Fruit fly (Drosophila melanogaster) whole organism, embryonic: ENCODE measurements around the gene firl.

Experiments
- Adf1 ChIP-seq: fragments of 200-800 bp; sonication (Bioruptor generic); IDR thresholded peaks from 2 replicates; pipeline ENCODE4 v1.3.6; 2022; ENCODE audit warnings: missing biosample characterization, missing genetic modification characterization
- CG10462 ChIP-seq: fragments of 200-800 bp; sonication (Bioruptor generic); optimal IDR thresholded peaks from 2 replicates; lab custom pipeline; 2016; ENCODE audit warnings: missing biosample characterization, missing genetic modification characterization
- CG12155 ChIP-seq: fragments of 200-800 bp; sonication (Bioruptor generic); optimal IDR thresholded peaks from 3 replicates; lab custom pipeline; 2016; ENCODE audit warnings: missing biosample characterization, missing genetic modification characterization
- CG13287 ChIP-seq: fragments of 200-800 bp; sonication (Bioruptor generic); IDR thresholded peaks from 2 replicates; pipeline ENCODE4 v1.3.6; 2022; ENCODE audit warnings: missing biosample characterization, missing genetic modification characterization; ENCODE audit not compliant: partially characterized antibody
- CG13775 ChIP-seq: fragments of 200-800 bp; sonication (Bioruptor generic); optimal IDR thresholded peaks from 3 replicates; lab custom pipeline; 2017; ENCODE audit warnings: missing biosample characterization, mild to moderate bottlenecking, missing genetic modification characterization
- CG15073 ChIP-seq: fragments of 200-800 bp; sonication (Bioruptor generic); optimal IDR thresholded peaks from 2 replicates; lab custom pipeline; 2016; ENCODE audit warnings: missing biosample characterization, missing genetic modification characterization
- CG15514 ChIP-seq: fragments of 200-800 bp; sonication (Bioruptor generic); optimal IDR thresholded peaks from 3 replicates; lab custom pipeline; 2017; ENCODE audit warnings: missing biosample characterization, missing genetic modification characterization, mild to moderate bottlenecking, moderate library complexity, missing genetic modification reagents
- CG15601 ChIP-seq: fragments of 200-800 bp; sonication (Bioruptor generic); optimal IDR thresholded peaks from 3 replicates; lab custom pipeline; 2019; ENCODE audit warnings: missing biosample characterization, mild to moderate bottlenecking, missing genetic modification characterization, moderate library complexity
- CG18476 ChIP-seq: fragments of 200-800 bp; sonication (Bioruptor generic); optimal IDR thresholded peaks from 2 replicates; lab custom pipeline; 2016; ENCODE audit warnings: missing biosample characterization, mild to moderate bottlenecking, missing genetic modification characterization
- CG18764 ChIP-seq: fragments of 200-800 bp; sonication (Bioruptor generic); optimal IDR thresholded peaks from 3 replicates; lab custom pipeline; 2016; ENCODE audit warnings: missing biosample characterization, missing genetic modification characterization
- CG2116 ChIP-seq: fragments of 200-800 bp; sonication (Bioruptor generic); optimal IDR thresholded peaks from 3 replicates; lab custom pipeline; 2018; ENCODE audit warnings: missing biosample characterization, mild to moderate bottlenecking, missing genetic modification characterization
- CG2202 ChIP-seq: fragments of 200-800 bp; sonication (Bioruptor generic); optimal IDR thresholded peaks from 2 replicates; lab custom pipeline; 2018; ENCODE audit warnings: missing biosample characterization, mild to moderate bottlenecking, missing genetic modification characterization
- CG34422 ChIP-seq: fragments of 200-800 bp; sonication (Bioruptor generic); IDR thresholded peaks from 3 replicates; pipeline ENCODE4 v1.3.6; 2022; ENCODE audit warnings: missing biosample characterization, missing genetic modification characterization
- CG4328 ChIP-seq: fragments of 200-800 bp; sonication (Bioruptor generic); optimal IDR thresholded peaks from 3 replicates; lab custom pipeline; 2017; ENCODE audit warnings: missing biosample characterization, missing genetic modification reagents, missing genetic modification characterization
- CG5953 ChIP-seq: fragments of 200-800 bp; sonication (Bioruptor generic); IDR thresholded peaks from 2 replicates; pipeline ENCODE4 v1.3.6; 2022; ENCODE audit warnings: missing biosample characterization, missing genetic modification characterization
- CHES-1-like ChIP-seq: fragments of 200-800 bp; sonication (Bioruptor generic); optimal IDR thresholded peaks from 2 replicates; lab custom pipeline; 2016; ENCODE audit warnings: missing biosample characterization, missing genetic modification characterization
- Dek ChIP-seq: fragments of 200-800 bp; sonication (Bioruptor generic); optimal IDR thresholded peaks from 3 replicates; lab custom pipeline; 2019; ENCODE audit warnings: missing biosample characterization, mild to moderate bottlenecking, missing genetic modification characterization, moderate library complexity
- Dref ChIP-seq: fragments of 200-800 bp; sonication (Bioruptor generic); IDR thresholded peaks from 2 replicates; pipeline ENCODE4 v1.3.6; 2022; ENCODE audit warnings: missing biosample characterization, missing genetic modification characterization
- H2.0 ChIP-seq: fragments of 200-800 bp; sonication (Bioruptor generic); IDR thresholded peaks from 2 replicates; pipeline ENCODE4 v1.3.6; 2022; ENCODE audit warnings: missing biosample characterization, missing genetic modification characterization
- HmgZ ChIP-seq: fragments of 200-800 bp; sonication (Bioruptor generic); optimal IDR thresholded peaks from 2 replicates; lab custom pipeline; 2018; ENCODE audit warnings: missing biosample characterization, mild to moderate bottlenecking, missing genetic modification characterization
- MESR4 ChIP-seq: fragments of 200-800 bp; sonication (Bioruptor generic); optimal IDR thresholded peaks from 2 replicates; lab custom pipeline; 2018; ENCODE audit warnings: missing biosample characterization, mild to moderate bottlenecking, missing genetic modification characterization, moderate library complexity
- Myb ChIP-seq: fragments of 200-800 bp; sonication (Bioruptor generic); optimal IDR thresholded peaks from 2 replicates; lab custom pipeline; 2016; ENCODE audit warnings: missing biosample characterization, missing genetic modification characterization
- NC2β ChIP-seq: fragments of 200-800 bp; sonication (Bioruptor generic); optimal IDR thresholded peaks from 2 replicates; lab custom pipeline; 2016; ENCODE audit warnings: missing biosample characterization, missing genetic modification characterization
- Ravus ChIP-seq: fragments of 200-800 bp; sonication (Bioruptor generic); IDR thresholded peaks from 2 replicates; pipeline ENCODE4 v1.3.6; 2022; ENCODE audit warnings: missing biosample characterization, missing genetic modification characterization
- Stat92E ChIP-seq, 3 experiments: fragments of >200 bp in 2 of 3; fragments of 200-800 bp in 1 of 3; sonication (Bioruptor generic) in 1 of 3; optimal IDR thresholded peaks; 2 replicates each; lab custom pipeline; 2017 to 2019; ENCODE audit warnings: missing biosample characterization in 3 of 3, missing genetic modification characterization in 3 of 3, mild to moderate bottlenecking in 1 of 3, moderate library complexity in 1 of 3
- Xrp1 ChIP-seq: fragments of 200-800 bp; sonication (Bioruptor generic); IDR thresholded peaks from 2 replicates; pipeline ENCODE4 v1.3.6; 2022; ENCODE audit warnings: missing biosample characterization, missing genetic modification characterization
- ato ChIP-seq: fragments of 200-800 bp; sonication (Bioruptor generic); IDR thresholded peaks from 2 replicates; pipeline ENCODE4 v1.3.6; 2022; ENCODE audit warnings: missing biosample characterization, missing genetic modification characterization; ENCODE audit not compliant: partially characterized antibody
- bcd ChIP-seq: fragments of 200-800 bp; sonication (Bioruptor generic); optimal IDR thresholded peaks from 2 replicates; lab custom pipeline; 2017; ENCODE audit warnings: missing biosample characterization, mild to moderate bottlenecking, missing genetic modification characterization
- crol ChIP-seq: fragments of 200-800 bp; sonication (Bioruptor generic); IDR thresholded peaks from 2 replicates; pipeline ENCODE4 v1.3.6; 2022; ENCODE audit warnings: missing biosample characterization, missing genetic modification characterization
- danr ChIP-seq: fragments of 200-800 bp; sonication (Bioruptor generic); IDR thresholded peaks from 2 replicates; pipeline ENCODE4 v1.3.6; 2022; ENCODE audit warnings: missing biosample characterization, missing genetic modification characterization
- gro ChIP-seq: fragments of 200-800 bp; sonication (Bioruptor generic); optimal IDR thresholded peaks from 2 replicates; lab custom pipeline; 2016; ENCODE audit warnings: missing biosample characterization, missing genetic modification characterization
- hb ChIP-seq: fragments of 200-800 bp; sonication (Bioruptor generic); IDR thresholded peaks from 3 replicates; pipeline ENCODE4 v1.3.6; 2022; ENCODE audit warnings: missing biosample characterization, missing genetic modification characterization; ENCODE audit not compliant: partially characterized antibody
- kah ChIP-seq: fragments of 200-800 bp; sonication (Bioruptor generic); optimal IDR thresholded peaks from 2 replicates; lab custom pipeline; 2018; ENCODE audit warnings: missing biosample characterization, mild to moderate bottlenecking, missing genetic modification characterization
- knrl ChIP-seq: fragments of 200-800 bp; sonication (Bioruptor generic); IDR thresholded peaks from 3 replicates; pipeline ENCODE4 v1.3.6; 2022; ENCODE audit warnings: missing biosample characterization, missing genetic modification characterization; ENCODE audit not compliant: partially characterized antibody
- maf-S ChIP-seq: fragments of 200-800 bp; sonication (Bioruptor generic); optimal IDR thresholded peaks from 2 replicates; lab custom pipeline; 2016; ENCODE audit warnings: missing biosample characterization, missing genetic modification characterization
- nerfin-1 ChIP-seq: fragments of 200-800 bp; sonication (Bioruptor generic); optimal IDR thresholded peaks from 3 replicates; lab custom pipeline; 2019; ENCODE audit warnings: missing biosample characterization, mild to moderate bottlenecking, missing genetic modification characterization, moderate library complexity
- nmo ChIP-seq: fragments of 200-800 bp; sonication (Bioruptor generic); optimal IDR thresholded peaks from 2 replicates; lab custom pipeline; 2018; ENCODE audit warnings: missing biosample characterization, mild to moderate bottlenecking, missing genetic modification characterization, moderate library complexity
- pan ChIP-seq, 4 experiments: fragments of >200 bp in 3 of 4; fragments of 200-800 bp in 1 of 4; sonication (Bioruptor generic) in 1 of 4; optimal IDR thresholded peaks in 3 of 4; IDR thresholded peaks in 1 of 4; 2 replicates each; pipeline versions ENCODE4 v1.3.6 to Lab custom; 2017 to 2022; ENCODE audit warnings: missing biosample characterization in 2 of 4, missing genetic modification characterization in 2 of 4, mixed read lengths in 1 of 4
- phol ChIP-seq: fragments of 200-800 bp; sonication (Bioruptor generic); optimal IDR thresholded peaks from 3 replicates; lab custom pipeline; 2018; ENCODE audit warnings: missing biosample characterization, mild to moderate bottlenecking, missing genetic modification characterization, moderate library complexity
- rib ChIP-seq: fragments of 200-800 bp; sonication (Bioruptor generic); IDR thresholded peaks from 2 replicates; pipeline ENCODE4 v1.3.6; 2022; ENCODE audit warnings: missing biosample characterization, missing genetic modification characterization
- sens ChIP-seq: fragments of 200-800 bp; sonication (Bioruptor generic); peaks from one replicate; lab custom pipeline; 2016; ENCODE audit warnings: missing biosample characterization, missing genetic modification characterization
- sug ChIP-seq: fragments of 200-800 bp; optimal IDR thresholded peaks from 2 replicates; lab custom pipeline; 2019; ENCODE audit warnings: missing biosample characterization, mild to moderate bottlenecking, missing genetic modification characterization, moderate library complexity
- tio ChIP-seq: fragments of 200-800 bp; sonication (Bioruptor generic); optimal IDR thresholded peaks from 2 replicates; lab custom pipeline; 2017; ENCODE audit warnings: missing biosample characterization, missing genetic modification characterization, inconsistent platforms

firl gene

DNA sequence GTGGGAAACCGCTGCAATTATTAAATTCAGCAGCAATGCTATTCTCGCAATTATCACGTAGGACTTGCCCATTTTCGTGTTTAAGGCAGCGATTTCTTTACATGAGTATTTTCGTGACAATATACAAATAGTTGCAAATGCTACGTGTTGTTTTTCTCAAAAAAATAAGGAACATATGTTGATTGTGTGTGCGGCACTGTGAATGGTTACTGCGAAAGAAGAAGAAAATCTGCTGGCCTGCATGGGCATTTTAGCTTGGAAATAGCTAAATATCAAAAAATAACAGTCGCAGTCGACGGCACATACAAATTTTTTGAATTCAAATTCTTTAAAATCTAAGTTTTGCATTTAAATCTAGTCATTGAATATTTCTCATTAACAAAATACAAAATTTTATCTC lies 26.1 kb downstream of the firl start, which contains the start of gene CG6766 (continued):
- TF ChIP-seq phol (tag; lab: Kevin White, UChicago): peak; percentile 9
- TF ChIP-seq H2.0 (GFP tag; lab: Robert Waterston, UW): no peak
- no peak for TF ChIP-seq CG5953 (GFP tag; lab: Robert Waterston, UW)
- no peak for TF ChIP-seq bcd (GFP tag; lab: Kevin White, UChicago)
- no peak for TF ChIP-seq pan (optimal IDR thresholded peaks at IDR 0.05; lab: Kevin White, UChicago)
- TF ChIP-seq pan (GFP tag; optimal IDR thresholded peaks at IDR 0.05 in 1 of 2, IDR thresholded peaks at IDR 0.05 in 1 of 2): no peak
- no peak for TF ChIP-seq Dek
- peak; percentile 41 for TF ChIP-seq CG15073
- TF ChIP-seq hb: no peak
- no peak; the same call in 2 of the 3 replicates for TF ChIP-seq CG34422 (GFP tag; lab: Robert Waterston, UW)
- no peak for TF ChIP-seq Adf1 (GFP tag; lab: Robert Waterston, UW)
- TF ChIP-seq danr (GFP tag; lab: Robert Waterston, UW): no peak
- TF ChIP-seq CG10462 (GFP tag; lab: Kevin White, UChicago): no peak
- peak; percentile 60 for TF ChIP-seq MESR4 (GFP tag; lab: Kevin White, UChicago)
- peak; percentile 52 for TF ChIP-seq nmo (GFP tag; lab: Kevin White, UChicago)
- no peak for TF ChIP-seq CG12155 (GFP tag; lab: Kevin White, UChicago)
- no peak; the same call in 2 of the 3 replicates for TF ChIP-seq knrl (GFP tag; lab: Robert Waterston, UW)
- peak; percentile 58 for TF ChIP-seq Dref
- no peak for TF ChIP-seq crol
- peak; percentile 32 for TF ChIP-seq CG2116 (GFP tag; lab: Kevin White, UChicago)
- TF ChIP-seq Stat92E (GFP tag; optimal IDR thresholded peaks at IDR 0.05; lab: Kevin White, UChicago): no peak
- no peak for TF ChIP-seq ato (GFP tag; lab: Robert Waterston, UW)
- no peak for TF ChIP-seq CG18764 (GFP tag; lab: Kevin White, UChicago)
- no peak for TF ChIP-seq CG15601 (tag; lab: Kevin White, UChicago)
- TF ChIP-seq sug (tag; lab: Kevin White, UChicago): peak; percentile 19
- no peak for TF ChIP-seq CG13775 (GFP tag; lab: Kevin White, UChicago)
- no peak for TF ChIP-seq Xrp1
- TF ChIP-seq CG2202: no peak
- peak; percentile 91 for TF ChIP-seq nerfin-1
- no peak for TF ChIP-seq CG4328 (GFP tag; lab: Kevin White, UChicago)
- TF ChIP-seq CHES-1-like (GFP tag; lab: Kevin White, UChicago): peak; percentile 5
- TF ChIP-seq kah (GFP tag; lab: Kevin White, UChicago): no peak
- peak; percentile 73 for TF ChIP-seq sens (GFP tag; lab: Kevin White, UChicago)
- peak; percentile 64 for TF ChIP-seq HmgZ (tag; lab: Kevin White, UChicago)
- TF ChIP-seq CG13287: peak; percentile 48; the same call in 1 of the 2 replicates
- TF ChIP-seq Myb: peak; percentile 87
- TF ChIP-seq Ravus: no peak
- TF ChIP-seq gro (GFP tag; lab: Kevin White, UChicago): no peak
- TF ChIP-seq CG15514 (GFP tag; lab: Kevin White, UChicago): peak; percentile 23
- TF ChIP-seq tio (GFP tag; lab: Kevin White, UChicago): no peak
- no peak for TF ChIP-seq CG18476 (GFP tag; lab: Kevin White, UChicago)
- no peak for TF ChIP-seq maf-S
- TF ChIP-seq NC2β (GFP tag; lab: Kevin White, UChicago): no peak
- TF ChIP-seq rib (GFP tag; lab: Robert Waterston, UW): no peak
